Worm (Caenorhabditis elegans) whole organism, L3 larva: ENCODE data around the gene ptp-3.

Experiments
- jun-1 ChIP-seq: fragments of 150-350 bp; optimal IDR thresholded peaks from 2 replicates; lab custom pipeline; 2014; ENCODE audit warnings: missing biosample characterization, missing genetic modification reagents, missing genetic modification characterization
- mdl-1 ChIP-seq: fragments of 150-350 bp; optimal IDR thresholded peaks from 2 replicates; lab custom pipeline; 2014; ENCODE audit warnings: missing biosample characterization, missing genetic modification characterization
- nhr-11 ChIP-seq: fragments of 150-350 bp; optimal IDR thresholded peaks from 2 replicates; lab custom pipeline; 2014; ENCODE audit warnings: missing biosample characterization, missing genetic modification characterization
- nhr-12 ChIP-seq: fragments of 150-350 bp; optimal IDR thresholded peaks from 2 replicates; lab custom pipeline; 2014; ENCODE audit warnings: missing biosample characterization, missing genetic modification characterization
- nhr-28 ChIP-seq: fragments of 150-350 bp; optimal IDR thresholded peaks from 2 replicates; lab custom pipeline; 2014; ENCODE audit warnings: missing biosample characterization, missing genetic modification characterization
- nhr-76 ChIP-seq: fragments of 150-350 bp; sonication (generic microtip); optimal IDR thresholded peaks from 5 replicates; lab custom pipeline; 2014; ENCODE audit warnings: missing biosample characterization, missing genetic modification characterization
- pha-4 ChIP-seq: fragments of 150-350 bp; optimal IDR thresholded peaks from 2 replicates; lab custom pipeline; 2014; ENCODE audit warnings: missing biosample characterization, missing genetic modification reagents, missing genetic modification characterization
- unc-62 ChIP-seq: fragments of 150-350 bp; sonication (generic microtip); optimal IDR thresholded peaks from 4 replicates; lab custom pipeline; 2014; ENCODE audit warnings: missing biosample characterization, missing genetic modification reagents, missing genetic modification characterization

DNA sequence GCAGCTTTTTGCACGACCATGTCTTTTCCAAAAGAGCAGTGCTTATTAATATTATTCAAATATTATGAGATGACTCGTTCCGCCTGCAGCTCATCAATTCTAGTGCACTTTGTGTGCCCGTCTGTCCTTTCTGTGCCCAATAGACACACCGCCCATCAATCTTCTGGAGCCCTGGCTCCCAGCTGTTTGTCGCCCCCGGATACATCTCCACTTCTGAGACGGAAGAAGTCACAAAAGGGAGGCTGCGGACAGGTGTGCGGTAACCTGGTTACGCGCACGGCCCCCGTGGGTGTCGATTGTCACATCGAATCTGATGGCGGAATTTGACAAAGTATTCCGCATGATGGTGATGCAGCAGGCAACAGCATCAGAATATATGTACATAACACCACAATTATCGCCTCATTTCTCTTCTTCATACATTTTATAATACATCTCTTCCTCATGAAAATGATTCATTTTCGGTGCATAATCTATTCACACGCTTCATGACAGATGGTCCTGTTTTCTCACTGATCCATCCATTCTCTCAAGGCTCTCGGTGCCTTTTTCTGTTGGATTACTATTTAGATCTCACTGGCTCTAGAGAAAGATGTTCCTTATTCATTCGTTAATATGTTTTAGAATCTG is 11.2 kb downstream of the ptp-3 start:
- TF ChIP-seq nhr-76: no peak
- TF ChIP-seq nhr-12 (tag; lab: Kevin White, UChicago): no peak
- no peak for TF ChIP-seq mdl-1 (tag; lab: Kevin White, UChicago)
- TF ChIP-seq unc-62 (GFP tag; lab: Kevin White, UChicago): no peak
- TF ChIP-seq jun-1 (tag; lab: Kevin White, UChicago): no peak
- TF ChIP-seq pha-4 (tag; lab: Kevin White, UChicago): no peak
- no peak for TF ChIP-seq nhr-11 (tag; lab: Kevin White, UChicago)
- TF ChIP-seq nhr-28 (tag; lab: Kevin White, UChicago): no peak
